Worm (Caenorhabditis elegans): ENCODE results near the gene dig-1.

The dig-1 gene

DNA sequence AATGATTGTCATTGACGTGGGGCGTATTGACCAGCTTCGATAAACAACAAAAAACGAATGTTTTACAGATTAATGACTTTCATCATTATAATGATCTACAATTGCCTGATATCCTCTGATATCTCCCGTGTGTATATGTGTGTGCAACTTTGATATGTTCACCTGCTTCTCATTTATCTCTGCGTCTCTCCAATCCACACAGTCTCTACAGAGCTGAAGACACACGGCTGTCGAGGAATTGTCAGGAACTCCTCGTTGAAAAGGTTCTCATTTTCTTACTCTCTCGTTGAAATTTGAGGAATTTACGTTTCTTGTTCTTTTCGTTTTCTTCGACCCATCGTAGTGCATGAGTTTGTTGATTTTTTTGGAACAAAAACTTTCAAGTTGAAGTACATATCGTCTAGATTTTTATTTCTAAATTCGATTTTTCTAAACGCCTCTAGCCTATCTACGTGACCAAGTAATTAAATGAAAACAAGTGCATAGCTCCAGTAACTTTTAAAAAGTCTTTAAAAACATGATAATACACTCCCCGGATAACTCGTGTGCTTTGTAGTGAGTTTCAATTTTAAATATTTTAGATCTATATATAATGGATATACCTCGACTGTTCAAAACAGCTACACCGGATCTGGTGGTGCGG is 74.4 kb downstream of the dig-1 start, which contains the start of gene ten-1:
TSS of gene ten-1 (plus strand) at position 593 of the 643 bp plus-strand sequence.
- TF ChIP-seq scrt-1 (GFP tag; IDR thresholded peaks at IDR 0.05): no peak
- TF ChIP-seq hmbx-1 (tag; optimal IDR thresholded peaks at IDR 0.05): no peak
- no peak for TF ChIP-seq tbx-11 (GFP tag; IDR thresholded peaks at IDR 0.05)
- no peak for TF ChIP-seq hnd-1 (tag; optimal IDR thresholded peaks at IDR 0.05)
- TF ChIP-seq ama-1 (optimal IDR thresholded peaks at IDR 0.05): no peak
- TF ChIP-seq ceh-36 (tag; optimal IDR thresholded peaks at IDR 0.05): no peak
- TF ChIP-seq flt-1 (GFP tag; IDR thresholded peaks at IDR 0.05): no peak
- TF ChIP-seq ets-7 (tag; optimal IDR thresholded peaks at IDR 0.05): no peak
- TF ChIP-seq sea-1 (GFP tag; conservative IDR thresholded peaks at IDR 0.05): no peak
- no peak for TF ChIP-seq F13C5.2 (tag; optimal IDR thresholded peaks at IDR 0.05)
- no peak for TF ChIP-seq aly-1 (tag; optimal IDR thresholded peaks at IDR 0.05)
- TF ChIP-seq hmg-4 (GFP tag; optimal IDR thresholded peaks at IDR 0.05): no peak
- TF ChIP-seq B0310.2 (tag; optimal IDR thresholded peaks at IDR 0.05): no peak

DNA sequence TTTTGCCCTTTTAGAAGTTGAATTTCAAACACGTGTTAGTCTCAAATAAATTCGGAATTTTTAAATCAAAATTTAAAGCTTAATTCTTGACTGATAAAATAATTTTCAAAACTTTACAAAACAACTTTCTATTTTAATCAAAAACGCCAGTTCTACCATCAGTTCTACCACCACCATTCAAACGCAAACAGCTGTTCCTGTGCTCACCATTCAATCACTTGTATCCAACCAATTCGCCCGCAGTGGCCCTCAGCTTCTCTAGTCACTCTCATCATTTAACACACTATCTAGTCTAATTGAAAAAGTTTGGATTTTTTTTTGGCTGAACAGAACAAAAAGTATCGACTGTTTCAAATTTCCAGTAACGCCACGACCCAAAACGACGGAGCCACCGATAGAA is 76.7 kb downstream of the dig-1 start:
- no peak for TF ChIP-seq aly-1 (tag; optimal IDR thresholded peaks at IDR 0.05)
- no peak for TF ChIP-seq hmbx-1 (tag; optimal IDR thresholded peaks at IDR 0.05)
- TF ChIP-seq hmg-4 (GFP tag; optimal IDR thresholded peaks at IDR 0.05): no peak
- TF ChIP-seq ceh-36 (tag; optimal IDR thresholded peaks at IDR 0.05): no peak
- no peak for TF ChIP-seq scrt-1 (GFP tag; IDR thresholded peaks at IDR 0.05)
- no peak for TF ChIP-seq tbx-11 (GFP tag; IDR thresholded peaks at IDR 0.05)
- no peak for TF ChIP-seq ceh-13 (GFP tag; optimal IDR thresholded peaks at IDR 0.05)

ce11 chrIII:6826137-6826536 is 80.0 kb downstream of the dig-1 start:
- TF ChIP-seq flt-1 (GFP tag; IDR thresholded peaks at IDR 0.05): no peak
- no peak for TF ChIP-seq sea-1 (GFP tag; conservative IDR thresholded peaks at IDR 0.05)
- TF ChIP-seq tbx-37 (GFP tag; conservative IDR thresholded peaks at IDR 0.05): no peak
- no peak for TF ChIP-seq scrt-1 (GFP tag; IDR thresholded peaks at IDR 0.05)
- no peak for TF ChIP-seq ets-7 (tag; optimal IDR thresholded peaks at IDR 0.05)
- TF ChIP-seq pes-1 (GFP tag; IDR thresholded peaks at IDR 0.05): no peak
- TF ChIP-seq hmg-4 (GFP tag; optimal IDR thresholded peaks at IDR 0.05): no peak
- no peak for TF ChIP-seq B0310.2 (tag; optimal IDR thresholded peaks at IDR 0.05)

DNA sequence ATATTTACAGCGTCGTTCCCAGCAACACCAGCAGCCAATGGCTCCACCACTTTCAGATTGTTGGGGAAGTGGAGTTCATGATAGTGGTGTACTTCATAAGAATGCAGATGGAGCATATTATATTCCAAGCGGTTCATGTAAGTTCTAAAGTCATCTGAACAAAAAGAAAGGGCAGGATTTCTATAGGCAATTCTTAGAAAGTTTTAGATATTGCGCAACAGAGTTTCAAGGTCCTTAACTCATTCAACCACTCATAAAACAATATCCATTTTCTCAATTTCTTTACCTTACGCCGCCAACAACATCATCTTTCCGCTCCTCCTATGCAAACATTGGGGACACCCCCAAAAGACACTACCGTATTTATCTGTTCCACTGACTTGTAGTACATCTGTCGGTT is 85.2 kb downstream of the dig-1 start:
- TF ChIP-seq pes-1 (GFP tag; IDR thresholded peaks at IDR 0.05) (0 out of 2 replicates have a peak, but pooled peaks have one; percentile 28), sea-1 (GFP tag; conservative IDR thresholded peaks at IDR 0.05) (no peak)

- TF ChIP-seq ets-7 (tag; optimal IDR thresholded peaks at IDR 0.05) (no peak), ceh-13 (GFP tag; optimal IDR thresholded peaks at IDR 0.05) (no peak), hmg-4 (GFP tag; optimal IDR thresholded peaks at IDR 0.05) (no peak), tra-4 (tag; optimal IDR thresholded peaks at IDR 0.05) (no peak), tbx-11 (GFP tag; IDR thresholded peaks at IDR 0.05) (no peak), pes-1 (GFP tag; IDR thresholded peaks at IDR 0.05) (no peak), hnd-1 (tag; optimal IDR thresholded peaks at IDR 0.05) (no peak), F13C5.2 (tag; optimal IDR thresholded peaks at IDR 0.05) (no peak), hmbx-1 (tag; optimal IDR thresholded peaks at IDR 0.05) (no peak), sea-1 (GFP tag; conservative IDR thresholded peaks at IDR 0.05) (no peak), tbx-37 (GFP tag; conservative IDR thresholded peaks at IDR 0.05) (no peak), aly-1 (tag; optimal IDR thresholded peaks at IDR 0.05) (no peak), ceh-36 (tag; optimal IDR thresholded peaks at IDR 0.05) (no peak), scrt-1 (GFP tag; IDR thresholded peaks at IDR 0.05) (no peak), ama-1 (optimal IDR thresholded peaks at IDR 0.05) (no peak), flt-1 (GFP tag; IDR thresholded peaks at IDR 0.05) (no peak), B0310.2 (tag; optimal IDR thresholded peaks at IDR 0.05) (no peak)
Measured at ce11 chrIII:6837320-6837719, 91.2 kb downstream of the dig-1 start.

- TF ChIP-seq ceh-36 (tag; optimal IDR thresholded peaks at IDR 0.05): no peak
- TF ChIP-seq B0310.2 (tag; optimal IDR thresholded peaks at IDR 0.05): no peak
- TF ChIP-seq tbx-11 (GFP tag; IDR thresholded peaks at IDR 0.05): no peak
- TF ChIP-seq hmg-4 (GFP tag; optimal IDR thresholded peaks at IDR 0.05): no peak
- TF ChIP-seq ets-7 (tag; optimal IDR thresholded peaks at IDR 0.05): no peak
- TF ChIP-seq sea-1 (GFP tag; conservative IDR thresholded peaks at IDR 0.05): no peak
- no peak for TF ChIP-seq ama-1 (optimal IDR thresholded peaks at IDR 0.05)
- no peak for TF ChIP-seq hnd-1 (tag; optimal IDR thresholded peaks at IDR 0.05)
- TF ChIP-seq flt-1 (GFP tag; IDR thresholded peaks at IDR 0.05): no peak
- TF ChIP-seq tra-4 (tag; optimal IDR thresholded peaks at IDR 0.05): no peak
- TF ChIP-seq F13C5.2 (tag; optimal IDR thresholded peaks at IDR 0.05): no peak
- no peak for TF ChIP-seq ceh-13 (GFP tag; optimal IDR thresholded peaks at IDR 0.05)
- no peak for TF ChIP-seq hmbx-1 (tag; optimal IDR thresholded peaks at IDR 0.05)
- TF ChIP-seq scrt-1 (GFP tag; IDR thresholded peaks at IDR 0.05): no peak
- TF ChIP-seq tbx-37 (GFP tag; conservative IDR thresholded peaks at IDR 0.05): no peak
- TF ChIP-seq pes-1 (GFP tag; IDR thresholded peaks at IDR 0.05): no peak
- TF ChIP-seq aly-1 (tag; optimal IDR thresholded peaks at IDR 0.05): no peak
Measured at ce11 chrIII:6839091-6839490, 93.0 kb downstream of the dig-1 start.
